Worm (Caenorhabditis elegans) whole organism, L2 larva: ENCODE data around the gene T24E12.11.

Experiments used
- F13H6.1 ChIP-seq: sonication (generic microtip); optimal IDR thresholded peaks from 2 replicates; lab custom pipeline; 2016; ENCODE audit warnings: missing genetic modification characterization, missing compliant biosample characterization
- alr-1 ChIP-seq: fragments of 150-350 bp; optimal IDR thresholded peaks from 2 replicates; lab custom pipeline; 2014; ENCODE audit warnings: missing biosample characterization, missing genetic modification characterization
- ama-1 ChIP-seq: fragments of 150-350 bp; optimal IDR thresholded peaks from 2 replicates; lab custom pipeline; 2018; ENCODE audit warnings: inconsistent platforms
- elt-1 ChIP-seq: fragments of 150-350 bp; optimal IDR thresholded peaks from 2 replicates; lab custom pipeline; 2014; ENCODE audit warnings: missing biosample characterization, missing genetic modification characterization
- fos-1 ChIP-seq: fragments of 150-350 bp; optimal IDR thresholded peaks from 2 replicates; lab custom pipeline; 2014; ENCODE audit warnings: missing biosample characterization, missing genetic modification characterization
- nhr-6 ChIP-seq: fragments of 150-350 bp; optimal IDR thresholded peaks from 2 replicates; lab custom pipeline; 2014; ENCODE audit warnings: missing biosample characterization, missing genetic modification characterization
- unc-62 ChIP-seq: fragments of 150-350 bp; optimal IDR thresholded peaks from 2 replicates; lab custom pipeline; 2014; ENCODE audit warnings: missing biosample characterization, missing genetic modification reagents, missing genetic modification characterization

DNA sequence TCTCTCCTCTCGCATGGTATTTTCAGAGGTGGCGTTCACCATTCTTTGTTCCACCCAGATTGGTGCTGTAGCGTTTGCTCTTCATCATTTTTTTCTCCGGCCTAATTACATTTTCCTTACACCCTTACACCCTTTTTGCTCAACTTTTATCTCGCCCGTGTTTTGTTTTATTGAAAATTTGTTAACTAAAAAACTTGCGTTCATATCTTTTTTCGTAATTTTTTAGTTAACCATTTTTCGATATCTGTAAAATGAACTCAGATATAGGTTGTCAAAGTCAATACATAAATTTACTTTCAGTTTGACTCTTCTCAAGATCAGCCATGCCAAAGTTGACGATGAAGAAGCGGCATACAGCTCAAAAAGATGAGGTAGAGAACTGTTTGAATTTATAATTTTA, 37.8 kb downstream of the T24E12.11 start, which contains the start of gene F12E12.1:
- TF ChIP-seq unc-62 (GFP tag; lab: Kevin White, UChicago) (no peak), F13H6.1 (tag; lab: Kevin White, UChicago) (no peak), nhr-6 (tag; lab: Kevin White, UChicago) (no peak), fos-1 (tag; lab: Kevin White, UChicago) (no peak), alr-1 (no peak), elt-1 (tag; lab: Kevin White, UChicago) (no peak), ama-1 (lab: Kevin White, UChicago) (no peak)
